Worm (Caenorhabditis elegans) whole organism, L2 larva: ENCODE measurements around the gene sre-19.

Experiments used
- C34F6.9 ChIP-seq: fragments of 150-350 bp; optimal IDR thresholded peaks from 2 replicates; lab custom pipeline; 2014; ENCODE audit warnings: missing biosample characterization, missing genetic modification characterization
- Y55F3AM.14 ChIP-seq: fragments of 200-800 bp; sonication (Bioruptor generic); optimal IDR thresholded peaks from 2 replicates; lab custom pipeline; 2018; ENCODE audit warnings: mild to moderate bottlenecking, missing genetic modification characterization, missing compliant biosample characterization
- ZK546.5 ChIP-seq: sonication (generic microtip); optimal IDR thresholded peaks from 2 replicates; lab custom pipeline; 2017; ENCODE audit warnings: missing biosample characterization, missing genetic modification characterization
- alr-1 ChIP-seq: fragments of 150-350 bp; optimal IDR thresholded peaks from 2 replicates; lab custom pipeline; 2014; ENCODE audit warnings: missing biosample characterization, missing genetic modification characterization
- aly-2 ChIP-seq: fragments of 150-350 bp; optimal IDR thresholded peaks from 2 replicates; lab custom pipeline; 2014; ENCODE audit warnings: missing biosample characterization, missing genetic modification characterization
- ama-1 ChIP-seq: fragments of 150-350 bp; optimal IDR thresholded peaks from 2 replicates; lab custom pipeline; 2018; ENCODE audit warnings: inconsistent platforms
- blmp-1 ChIP-seq: sonication (generic microtip); optimal IDR thresholded peaks from 2 replicates; lab custom pipeline; 2017; ENCODE audit warnings: missing genetic modification characterization, mild to moderate bottlenecking, missing compliant biosample characterization, antibody characterized with exemption, moderate library complexity; ENCODE audit not compliant: insufficient read depth
- ceh-16 ChIP-seq: fragments of 150-350 bp; optimal IDR thresholded peaks from 2 replicates; lab custom pipeline; 2014; ENCODE audit warnings: missing biosample characterization, missing genetic modification characterization
- ceh-82 ChIP-seq: fragments of 150-350 bp; optimal IDR thresholded peaks from 2 replicates; lab custom pipeline; 2014; ENCODE audit warnings: missing biosample characterization, missing genetic modification characterization
- fos-1 ChIP-seq: fragments of 150-350 bp; optimal IDR thresholded peaks from 2 replicates; lab custom pipeline; 2014; ENCODE audit warnings: missing biosample characterization, missing genetic modification characterization
- lin-13 ChIP-seq: fragments of 150-350 bp; optimal IDR thresholded peaks from 2 replicates; lab custom pipeline; 2014; ENCODE audit warnings: missing biosample characterization, missing genetic modification reagents, missing genetic modification characterization
- lin-39 ChIP-seq: fragments of 150-350 bp; optimal IDR thresholded peaks from 2 replicates; lab custom pipeline; 2014; ENCODE audit warnings: missing biosample characterization, missing genetic modification reagents, missing genetic modification characterization
- lsy-2 ChIP-seq, 2 experiments: fragments of 150-350 bp in 1 of 2; sonication (generic microtip) in 1 of 2; optimal IDR thresholded peaks; 2 replicates each; lab custom pipeline; 2014 to 2017; ENCODE audit warnings: missing biosample characterization in 2 of 2, missing genetic modification characterization in 2 of 2
- mab-5 ChIP-seq: fragments of 150-350 bp; optimal IDR thresholded peaks from 2 replicates; lab custom pipeline; 2014; ENCODE audit warnings: missing biosample characterization, missing genetic modification characterization
- mbf-1 ChIP-seq: sonication (generic microtip); optimal IDR thresholded peaks from 2 replicates; lab custom pipeline; 2017; ENCODE audit warnings: missing biosample characterization, missing genetic modification characterization
- mdl-1 ChIP-seq, 2 experiments: fragments of 150-350 bp in 1 of 2; sonication (generic microtip) in 1 of 2; optimal IDR thresholded peaks; 2 replicates each; lab custom pipeline; 2017; ENCODE audit warnings: missing biosample characterization in 2 of 2, missing genetic modification characterization in 2 of 2
- nhr-10 ChIP-seq: sonication (generic microtip); optimal IDR thresholded peaks from 2 replicates; lab custom pipeline; 2017; ENCODE audit warnings: missing biosample characterization, missing genetic modification characterization
- nhr-11 ChIP-seq: fragments of 150-350 bp; optimal IDR thresholded peaks from 2 replicates; lab custom pipeline; 2014; ENCODE audit warnings: missing biosample characterization, missing genetic modification characterization
- nhr-12 ChIP-seq: fragments of 150-350 bp; optimal IDR thresholded peaks from 2 replicates; lab custom pipeline; 2014; ENCODE audit warnings: missing biosample characterization, missing genetic modification characterization
- nhr-129 ChIP-seq: fragments of 150-350 bp; optimal IDR thresholded peaks from 2 replicates; lab custom pipeline; 2014; ENCODE audit warnings: missing biosample characterization, missing genetic modification characterization
- nhr-21 ChIP-seq: fragments of 150-350 bp; optimal IDR thresholded peaks from 2 replicates; lab custom pipeline; 2014; ENCODE audit warnings: missing biosample characterization, missing genetic modification characterization
- nhr-23 ChIP-seq: fragments of 150-350 bp; optimal IDR thresholded peaks from 2 replicates; lab custom pipeline; 2014; ENCODE audit warnings: missing biosample characterization, missing genetic modification reagents, missing genetic modification characterization
- nhr-237 ChIP-seq: fragments of 150-350 bp; optimal IDR thresholded peaks from 2 replicates; lab custom pipeline; 2014; ENCODE audit warnings: missing biosample characterization, missing genetic modification characterization
- nhr-6 ChIP-seq: fragments of 150-350 bp; optimal IDR thresholded peaks from 2 replicates; lab custom pipeline; 2014; ENCODE audit warnings: missing biosample characterization, missing genetic modification characterization
- sem-4 ChIP-seq: fragments of 150-350 bp; optimal IDR thresholded peaks from 2 replicates; lab custom pipeline; 2014; ENCODE audit warnings: missing biosample characterization, missing genetic modification reagents, missing genetic modification characterization
- skn-1 ChIP-seq: sonication (generic microtip); optimal IDR thresholded peaks from 2 replicates; lab custom pipeline; 2017; ENCODE audit warnings: missing biosample characterization, missing genetic modification characterization
- sma-3 ChIP-seq: sonication (generic microtip); optimal IDR thresholded peaks from 2 replicates; lab custom pipeline; 2016; ENCODE audit warnings: missing genetic modification reagents, missing genetic modification characterization, missing compliant biosample characterization
- snpc-4 ChIP-seq: fragments of 150-350 bp; optimal IDR thresholded peaks from 2 replicates; lab custom pipeline; 2014; ENCODE audit warnings: missing biosample characterization, missing genetic modification characterization
- unc-39 ChIP-seq: fragments of 150-350 bp; optimal IDR thresholded peaks from 2 replicates; lab custom pipeline; 2014; ENCODE audit warnings: missing biosample characterization, missing genetic modification characterization
- unc-55 ChIP-seq: fragments of 150-350 bp; sonication (generic microtip); optimal IDR thresholded peaks from 3 replicates; lab custom pipeline; 2014; ENCODE audit warnings: missing biosample characterization, missing genetic modification reagents, missing genetic modification characterization
- unc-62 ChIP-seq: fragments of 150-350 bp; optimal IDR thresholded peaks from 2 replicates; lab custom pipeline; 2014; ENCODE audit warnings: missing biosample characterization, missing genetic modification reagents, missing genetic modification characterization
- ztf-1 ChIP-seq: fragments of 200-800 bp; sonication (Bioruptor generic); conservative IDR thresholded peaks from 2 replicates; pipeline ENCODE4 v1.3.6; 2022; ENCODE audit warnings: missing genetic modification characterization, missing compliant biosample characterization
- ztf-11 ChIP-seq: sonication (generic microtip); optimal IDR thresholded peaks from 2 replicates; lab custom pipeline; 2017; ENCODE audit warnings: missing biosample characterization, missing genetic modification characterization
- ztf-4 ChIP-seq: fragments of 150-350 bp; optimal IDR thresholded peaks from 2 replicates; lab custom pipeline; 2014; ENCODE audit warnings: missing biosample characterization, missing genetic modification characterization

The sre-19 gene

DNA sequence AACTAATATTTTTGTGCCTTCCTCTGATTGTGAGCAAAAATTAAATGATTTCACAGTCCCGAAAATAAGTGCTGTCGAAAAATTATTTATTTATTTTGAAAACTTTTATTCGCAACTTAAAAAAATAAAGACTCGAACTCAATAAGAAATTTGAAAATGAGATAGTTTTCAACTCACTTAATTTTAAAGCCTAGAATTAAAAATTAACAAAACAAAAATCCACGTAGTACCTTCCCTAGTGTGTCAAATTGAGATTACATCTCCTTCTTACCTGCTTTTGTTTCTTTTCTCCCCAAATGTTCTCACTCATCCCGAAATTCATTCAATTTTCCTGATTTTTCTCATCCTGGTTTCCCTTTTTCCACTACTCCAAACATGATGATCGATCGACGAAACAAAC, 19.4 kb downstream of the sre-19 start, which contains the start of gene F35G2.5:
Gene F35G2.5, plus strand, starts transcription at position 301 of the 400 bp plus-strand sequence.
- no peak for TF ChIP-seq ama-1 (lab: Kevin White, UChicago)
- no peak for TF ChIP-seq ztf-11 (tag; lab: Kevin White, UChicago)
- TF ChIP-seq unc-62 (GFP tag; lab: Kevin White, UChicago) = no peak
- TF ChIP-seq lin-13 (GFP tag; lab: Kevin White, UChicago) = no peak
- TF ChIP-seq nhr-237 (tag; lab: Kevin White, UChicago) = no peak
- TF ChIP-seq lin-39 = no peak
- TF ChIP-seq ceh-82 (tag; lab: Kevin White, UChicago) = no peak
- TF ChIP-seq nhr-6 = no peak
- no peak for TF ChIP-seq unc-55 (GFP tag; lab: Kevin White, UChicago)
- TF ChIP-seq ZK546.5 (tag; lab: Kevin White, UChicago) = no peak
- no peak for TF ChIP-seq sem-4 (tag; lab: Kevin White, UChicago)
- TF ChIP-seq mbf-1 = no peak
- no peak for TF ChIP-seq blmp-1 (tag; lab: Kevin White, UChicago)
- TF ChIP-seq nhr-23 = no peak
- no peak for TF ChIP-seq nhr-12 (tag; lab: Kevin White, UChicago)
- TF ChIP-seq, all 48 proteins: peak for 0

DNA sequence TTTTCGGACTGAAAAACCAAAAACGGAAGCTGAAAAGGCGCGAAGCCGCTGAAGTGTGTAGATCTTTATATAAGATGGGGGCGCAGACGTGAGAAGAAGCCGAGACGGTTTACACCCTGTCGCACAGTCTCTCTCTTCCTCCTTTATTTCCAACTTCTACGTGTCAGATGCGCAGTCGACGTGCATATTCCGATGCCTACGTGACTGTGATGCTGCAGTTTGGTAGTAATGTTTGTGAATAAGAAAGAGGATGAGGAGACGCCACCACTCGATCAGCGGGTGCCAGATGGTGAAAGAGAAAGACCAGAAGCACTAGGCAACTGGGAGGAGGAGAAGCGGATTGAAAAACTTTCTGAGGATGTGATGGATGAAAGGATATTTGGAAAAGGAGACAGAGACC, 20.5 kb downstream of the sre-19 start:
- TF ChIP-seq nhr-129 (peak; percentile 5), snpc-4 (tag; lab: Kevin White, UChicago) (no peak)

- TF ChIP-seq nhr-10 = no peak
- no peak for TF ChIP-seq nhr-237 (tag; lab: Kevin White, UChicago)
- no peak for TF ChIP-seq Y55F3AM.14 (GFP tag; lab: Kevin White, UChicago)
- TF ChIP-seq nhr-11 (tag; lab: Kevin White, UChicago) = no peak
- TF ChIP-seq ama-1 (lab: Kevin White, UChicago) = peak; percentile 22
- peak; percentile 43 for TF ChIP-seq nhr-129
- TF ChIP-seq aly-2 (tag; lab: Kevin White, UChicago) = no peak
Measured at ce11 chrIV:12217142-12217541, 21.6 kb downstream of the sre-19 start.

ce11 chrIV:12215762-12216295, 22.9 kb downstream of the sre-19 start, which contains the start of gene phy-2:
Gene phy-2, minus strand, starts transcription at chrIV:12215987.
- no peak for TF ChIP-seq unc-55 (GFP tag; lab: Kevin White, UChicago)
- peak; percentile 22 for TF ChIP-seq nhr-129

ce11 chrIV:12212814-12213213, 25.9 kb downstream of the sre-19 start:
- TF ChIP-seq mdl-1 (tag; optimal IDR thresholded peaks at IDR 0.05; lab: Kevin White, UChicago) (no peak), lin-39 (no peak), mab-5 (tag; lab: Kevin White, UChicago) (no peak), ceh-82 (tag; lab: Kevin White, UChicago) (no peak), nhr-23 (no peak), ceh-16 (no peak), nhr-21 (tag; lab: Kevin White, UChicago) (no peak), nhr-11 (tag; lab: Kevin White, UChicago) (no peak), unc-39 (no peak), fos-1 (tag; lab: Kevin White, UChicago) (no peak), lsy-2 (tag; optimal IDR thresholded peaks at IDR 0.05; lab: Kevin White, UChicago) (no peak), ztf-4 (tag; lab: Kevin White, UChicago) (no peak), C34F6.9 (no peak), ztf-1 (GFP tag; lab: Robert Waterston, UW) (no peak), nhr-6 (no peak), skn-1 (tag; lab: Kevin White, UChicago) (no peak), sma-3 (GFP tag; lab: Kevin White, UChicago) (no peak), alr-1 (no peak), sem-4 (tag; lab: Kevin White, UChicago) (no peak)

DNA sequence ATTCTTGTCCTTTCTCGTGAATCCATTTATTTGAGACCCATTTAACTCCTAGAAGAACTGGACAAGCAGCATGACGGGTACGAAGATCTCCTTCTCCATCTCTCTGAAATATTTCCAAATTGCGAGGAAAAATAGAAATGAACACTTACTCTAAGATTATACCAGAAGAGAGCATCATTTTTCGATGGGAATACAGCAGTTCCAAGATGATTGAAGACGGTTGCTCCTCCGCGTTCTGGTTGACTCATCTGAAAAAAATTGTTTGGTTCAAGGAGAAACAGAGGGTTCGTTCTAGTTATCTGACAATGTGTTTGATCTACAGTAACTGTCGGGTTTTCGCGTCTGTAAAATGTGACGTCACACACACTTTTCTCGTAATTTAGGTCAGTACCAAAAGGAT, 27.5 kb downstream of the sre-19 start:
- no peak for TF ChIP-seq alr-1
- no peak for TF ChIP-seq blmp-1 (tag; lab: Kevin White, UChicago)
- no peak for TF ChIP-seq ztf-11 (tag; lab: Kevin White, UChicago)
- no peak for TF ChIP-seq nhr-6
